Fruit fly (Drosophila melanogaster): ENCODE data around the gene CG32985.

The CG32985 gene

DNA sequence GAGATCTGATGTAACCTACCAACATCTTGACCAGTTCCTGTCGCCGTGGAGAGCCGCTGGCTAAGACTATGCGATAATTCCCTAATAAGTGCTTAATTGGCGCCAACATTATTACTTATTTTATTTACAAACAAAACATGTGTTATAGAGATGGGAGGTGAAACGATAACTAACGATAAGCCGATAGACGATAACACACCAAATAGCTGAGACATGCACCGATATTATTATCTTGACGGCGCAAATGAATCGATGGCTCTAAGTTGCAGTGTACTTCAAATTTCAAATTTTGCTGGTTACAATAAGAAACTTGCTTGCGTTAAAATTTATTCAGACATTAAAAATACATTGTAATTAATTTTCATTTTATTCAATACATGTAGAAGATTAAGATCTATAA lies 19.2 kb upstream of the CG32985 start, which contains the start of gene CG9515:
Gene CG9515 (minus strand): TSS at position 148 of the 400 bp plus-strand sequence.
- TF ChIP-seq fkh (GFP tag; optimal IDR thresholded peaks at IDR 0.05) = peak; percentile 76
- peak; percentile 33 for TF ChIP-seq svp (GFP tag)
- no peak for TF ChIP-seq OdsH (GFP tag; optimal IDR thresholded peaks at IDR 0.05)
- TF ChIP-seq vri (GFP tag; optimal IDR thresholded peaks at IDR 0.05) = peak; percentile 39
- peak; percentile 19 for TF ChIP-seq Eip78C (GFP tag)
- no peak for TF ChIP-seq Eip75B (GFP tag; optimal IDR thresholded peaks at IDR 0.05)
- TF ChIP-seq topi (GFP tag; optimal IDR thresholded peaks at IDR 0.05) = peak; percentile 4
- peak; percentile 23 for TF ChIP-seq esn (GFP tag; optimal IDR thresholded peaks at IDR 0.05)
- peak; percentile 41 for TF ChIP-seq Sox14 (GFP tag; optimal IDR thresholded peaks at IDR 0.05)

DNA sequence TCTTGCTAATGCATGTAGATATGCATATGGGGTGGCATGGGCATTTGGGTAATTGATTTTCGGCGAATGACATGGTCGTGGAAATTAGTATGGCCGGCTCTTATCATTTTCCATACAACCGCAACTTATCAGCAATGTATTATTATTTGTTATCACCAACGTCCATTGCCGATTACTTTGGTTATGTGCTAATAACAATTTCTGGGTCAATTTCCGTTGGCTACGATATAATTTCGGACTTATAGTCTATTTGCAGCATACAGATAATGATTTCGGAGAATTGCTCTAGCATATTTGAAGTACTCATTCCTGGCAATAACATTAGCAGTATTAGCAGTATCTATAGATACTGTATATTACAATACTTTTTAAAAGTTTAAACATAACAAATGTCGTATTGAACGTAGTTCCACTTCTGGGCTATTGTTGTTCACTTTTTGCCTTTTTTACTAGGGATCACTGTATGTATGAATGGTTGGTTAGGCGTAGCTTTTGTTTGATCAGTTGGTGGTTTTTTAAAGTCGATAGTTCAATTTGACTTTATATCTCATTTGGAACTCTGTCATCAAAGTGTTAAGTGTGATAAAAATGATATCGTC lies 15.5 kb upstream of the CG32985 start, which contains the start of gene CG46397:
Gene CG46397 (plus strand): TSS at position 549 of the 599 bp plus-strand sequence.
- TF ChIP-seq CG3032 (tag; optimal IDR thresholded peaks at IDR 0.05) (no peak), pdm3 (GFP tag; optimal IDR thresholded peaks at IDR 0.05) (no peak), svp (GFP tag) (peak; percentile 18), vri (GFP tag; optimal IDR thresholded peaks at IDR 0.05) (peak; percentile 89), CG9139 (GFP tag; optimal IDR thresholded peaks at IDR 0.05) (no peak)

DNA sequence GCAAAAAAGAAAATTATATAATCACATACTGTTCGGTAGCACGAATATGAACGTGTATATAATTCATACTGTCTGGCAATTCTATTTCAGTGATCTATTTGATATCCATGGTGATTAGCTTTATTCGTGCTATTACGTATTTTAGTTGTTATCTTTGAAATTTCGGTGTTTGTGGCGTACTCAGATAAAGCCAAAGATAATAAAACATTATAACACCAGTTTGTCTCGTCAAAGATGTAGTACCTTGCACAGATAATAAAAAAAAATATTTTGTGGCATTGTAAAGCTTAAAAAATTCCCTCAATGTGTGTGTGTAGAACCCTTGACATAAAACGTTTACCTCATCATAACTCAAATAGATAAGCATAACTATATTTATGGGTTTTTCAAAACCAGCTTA lies 14.3 kb upstream of the CG32985 start:
- TF ChIP-seq Hr39 (GFP tag; optimal IDR thresholded peaks at IDR 0.05) = no peak
- TF ChIP-seq Eip78C (GFP tag) = peak; percentile 32
- no peak for TF ChIP-seq CG15336 (GFP tag; IDR thresholded peaks at IDR 0.05)
- TF ChIP-seq CG6792 (GFP tag; optimal IDR thresholded peaks at IDR 0.05) = no peak
- no peak for TF ChIP-seq esn (GFP tag; optimal IDR thresholded peaks at IDR 0.05)
- TF ChIP-seq CG3032 (tag; optimal IDR thresholded peaks at IDR 0.05) = no peak
- no peak for TF ChIP-seq Hr38 (GFP tag; optimal IDR thresholded peaks at IDR 0.05)
- TF ChIP-seq CG4318 (GFP tag; optimal IDR thresholded peaks at IDR 0.05) = no peak
- TF ChIP-seq fd85E (GFP tag; optimal IDR thresholded peaks at IDR 0.05) = no peak

DNA sequence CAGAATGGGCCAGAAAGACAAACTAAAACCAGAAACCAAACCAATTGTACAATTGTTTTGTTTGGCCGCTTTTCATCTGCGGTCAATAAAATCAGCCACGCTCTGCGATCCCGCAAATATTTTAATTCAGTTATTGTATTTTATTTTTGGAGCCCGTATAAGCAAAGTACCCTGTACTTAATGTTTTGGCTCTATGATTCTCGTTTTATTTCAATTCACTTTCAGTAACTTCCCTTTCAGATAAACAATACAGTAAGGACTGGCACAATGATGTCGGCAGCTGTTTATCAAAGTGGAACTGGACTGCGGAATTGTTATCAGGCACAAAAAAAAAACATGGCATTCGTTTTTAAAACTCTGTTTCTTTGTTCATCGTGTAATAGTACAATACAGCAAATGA lies 13.7 kb upstream of the CG32985 start:
- TF ChIP-seq CG11762 (GFP tag; optimal IDR thresholded peaks at IDR 0.05; ENCODE audit: insufficient read depth) = no peak
- TF ChIP-seq CG6276 (GFP tag; optimal IDR thresholded peaks at IDR 0.05) = no peak
- no peak for TF ChIP-seq CG8119 (GFP tag; IDR thresholded peaks at IDR 0.05)
- TF ChIP-seq Hr4 (GFP tag; optimal IDR thresholded peaks at IDR 0.05) = no peak
- no peak for TF ChIP-seq pdm3 (GFP tag; optimal IDR thresholded peaks at IDR 0.05)
- peak; percentile 26 for TF ChIP-seq vri (GFP tag; optimal IDR thresholded peaks at IDR 0.05)
- no peak for TF ChIP-seq Sox15 (GFP tag; optimal IDR thresholded peaks at IDR 0.05)
- no peak for TF ChIP-seq CG6163 (GFP tag; IDR thresholded peaks at IDR 0.05)
- TF ChIP-seq CG10631 (GFP tag; optimal IDR thresholded peaks at IDR 0.05) = no peak
- peak; percentile 68 for TF ChIP-seq svp (GFP tag)
- no peak for TF ChIP-seq Gug (GFP tag; IDR thresholded peaks at IDR 0.05)
- no peak for TF ChIP-seq net (GFP tag; optimal IDR thresholded peaks at IDR 0.05)
- TF ChIP-seq Sox14 (GFP tag; optimal IDR thresholded peaks at IDR 0.05) = peak; percentile 10
- TF ChIP-seq Met (GFP tag; optimal IDR thresholded peaks at IDR 0.05) = no peak
- no peak for TF ChIP-seq dac (GFP tag; optimal IDR thresholded peaks at IDR 0.05)
- TF ChIP-seq CG11902 (GFP tag; optimal IDR thresholded peaks at IDR 0.05) = no peak
- TF ChIP-seq CG11294 (GFP tag; IDR thresholded peaks at IDR 0.05) = no peak

DNA sequence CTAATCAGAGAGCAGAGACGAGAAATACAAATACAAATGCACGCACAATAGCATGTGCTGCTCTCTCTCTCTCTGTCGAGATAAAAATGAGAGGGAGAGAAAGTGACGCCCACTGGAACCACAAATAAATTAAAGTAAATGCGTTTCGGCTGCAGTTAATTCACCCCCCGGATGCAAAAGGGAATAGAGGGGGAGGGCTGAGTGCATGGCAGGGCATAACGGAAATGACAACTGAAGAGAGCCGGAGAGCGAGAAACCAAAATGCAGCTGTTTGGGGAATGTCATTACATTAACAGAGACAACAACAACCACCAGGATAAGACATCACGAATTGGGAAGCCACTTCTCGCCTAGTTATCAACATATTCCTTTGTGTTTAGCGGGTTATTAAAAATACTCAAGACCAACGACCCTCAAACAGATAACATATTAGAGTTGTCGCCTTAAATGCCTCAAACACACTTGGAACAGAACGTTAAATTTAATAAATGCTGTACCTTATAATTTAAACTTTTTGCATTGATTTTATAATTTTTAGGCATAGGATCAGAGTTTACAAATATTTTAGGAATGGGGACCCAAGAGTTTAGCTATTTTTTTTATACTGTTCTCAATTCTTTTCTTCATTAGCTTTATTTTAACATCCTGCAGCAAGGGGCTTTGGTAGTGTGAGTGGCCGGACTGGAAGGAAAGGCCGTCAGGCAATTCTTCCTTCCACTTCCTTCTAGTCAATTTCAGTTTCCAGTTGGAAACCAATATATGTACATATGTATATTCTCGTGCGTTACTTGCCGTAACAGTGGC lies 12.2 kb upstream of the CG32985 start:
- peak; percentile 80 for TF ChIP-seq vri (GFP tag; optimal IDR thresholded peaks at IDR 0.05)
- peak; percentile 63 for TF ChIP-seq achi (GFP tag; optimal IDR thresholded peaks at IDR 0.05)
- no peak for TF ChIP-seq eg (GFP tag; IDR thresholded peaks at IDR 0.05)
- TF ChIP-seq svp (GFP tag) = peak; percentile 89
- TF ChIP-seq Eip78C (GFP tag) = peak; percentile 84
- TF ChIP-seq acj6 (GFP tag; optimal IDR thresholded peaks at IDR 0.05) = peak; percentile 78
- peak; percentile 78 for TF ChIP-seq CG6854 (GFP tag; optimal IDR thresholded peaks at IDR 0.05)
- TF ChIP-seq spab (GFP tag; optimal IDR thresholded peaks at IDR 0.05) = peak; percentile 65
- TF ChIP-seq cyc (GFP tag; optimal IDR thresholded peaks at IDR 0.05) = peak; percentile 74
- peak; percentile 32 for TF ChIP-seq CG9139 (GFP tag; optimal IDR thresholded peaks at IDR 0.05)
- TF ChIP-seq CG11902 (GFP tag; optimal IDR thresholded peaks at IDR 0.05) = peak; percentile 68
- TF ChIP-seq fd85E (GFP tag; optimal IDR thresholded peaks at IDR 0.05) = no peak
- TF ChIP-seq CG4318 (GFP tag; optimal IDR thresholded peaks at IDR 0.05) = peak; percentile 39
- TF ChIP-seq Blimp-1 (GFP tag; optimal IDR thresholded peaks at IDR 0.05) = peak; percentile 85
- no peak for TF ChIP-seq CG6276 (GFP tag; optimal IDR thresholded peaks at IDR 0.05)
- TF ChIP-seq topi (GFP tag; optimal IDR thresholded peaks at IDR 0.05) = peak; percentile 84
- TF ChIP-seq Hr4 (GFP tag; optimal IDR thresholded peaks at IDR 0.05) = peak; percentile 30
- peak; percentile 67 for TF ChIP-seq CG6792 (GFP tag; optimal IDR thresholded peaks at IDR 0.05)
- peak; percentile 79 for TF ChIP-seq CG31627 (GFP tag; optimal IDR thresholded peaks at IDR 0.05)
- peak; percentile 48 for TF ChIP-seq Ets96B (tag; optimal IDR thresholded peaks at IDR 0.05)
- TF ChIP-seq Sox14 (GFP tag; optimal IDR thresholded peaks at IDR 0.05) = peak; percentile 78
- TF ChIP-seq Sox102F (GFP tag; optimal IDR thresholded peaks at IDR 0.05) = peak; percentile 70
